Worm (Caenorhabditis elegans): ENCODE measurements around the gene nep-4.
"Not testable (repeated sequence)": the region's sequence is repeated elsewhere in the genome, so short reads cannot be mapped to it uniquely, and the experiment has no call there.

nep-4 gene

DNA sequence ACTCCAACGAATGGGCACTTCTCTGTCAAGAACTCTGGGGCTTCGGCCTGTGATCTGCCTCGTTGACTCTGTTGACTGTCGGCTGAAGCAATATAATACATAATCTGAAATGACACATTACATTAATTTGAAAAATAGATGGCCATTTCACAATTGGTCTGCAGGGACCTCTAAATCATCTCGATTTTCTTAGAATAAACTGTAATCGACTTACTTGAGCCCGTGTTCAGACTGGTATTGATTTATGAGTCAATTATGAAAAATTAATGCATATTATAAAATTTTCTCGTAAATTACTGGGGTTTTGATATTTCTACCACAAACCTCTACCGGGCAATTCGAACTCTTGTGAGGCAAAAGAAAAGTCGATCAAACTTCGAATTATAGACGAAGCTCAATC is 5.4 kb upstream of the nep-4 start, which contains the start of gene C53B7.6:
C53B7.6 (minus strand) TSS at position 101 of the 400 bp plus-strand sequence.
- not testable (repeated sequence) for TF ChIP-seq tbx-37 (GFP tag; conservative IDR thresholded peaks at IDR 0.05); hmg-4 (GFP tag; optimal IDR thresholded peaks at IDR 0.05); hmbx-1 (tag; optimal IDR thresholded peaks at IDR 0.05)

DNA sequence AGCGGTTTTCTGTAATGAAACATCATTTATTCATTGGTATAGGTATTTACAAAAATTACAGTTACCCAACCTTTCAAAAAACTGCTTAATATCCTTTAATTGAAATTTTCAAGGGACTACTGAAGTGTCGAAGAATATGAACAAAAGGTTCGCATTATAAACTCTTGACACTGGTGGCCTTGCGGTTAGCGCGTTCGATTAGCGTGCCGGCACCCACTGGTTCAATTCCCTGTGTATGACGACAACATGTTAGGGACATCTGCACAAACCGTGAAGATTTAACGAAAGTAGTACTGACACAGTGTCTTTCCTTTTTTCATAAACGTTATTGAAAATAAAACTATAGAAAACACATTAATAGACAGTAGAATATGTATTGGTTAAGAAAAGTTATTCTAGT is 4.5 kb upstream of the nep-4 start:
- TF ChIP-seq tbx-11 (GFP tag; IDR thresholded peaks at IDR 0.05) (0 out of 2 replicates have a peak, but pooled peaks have one; percentile 52), hmbx-1 (tag; optimal IDR thresholded peaks at IDR 0.05) (no peak), flt-1 (GFP tag; IDR thresholded peaks at IDR 0.05) (peak; percentile 47; the same call in 1 of the 2 replicates), hmg-4 (GFP tag; optimal IDR thresholded peaks at IDR 0.05) (peak; percentile 57), ceh-13 (GFP tag; optimal IDR thresholded peaks at IDR 0.05) (peak; percentile 27), aly-1 (tag; optimal IDR thresholded peaks at IDR 0.05) (no peak), ceh-36 (tag; optimal IDR thresholded peaks at IDR 0.05) (no peak), tbx-37 (GFP tag; conservative IDR thresholded peaks at IDR 0.05) (peak; percentile 41; the same call in 1 of the 2 replicates), sea-1 (GFP tag; conservative IDR thresholded peaks at IDR 0.05) (peak; percentile 76), scrt-1 (GFP tag; IDR thresholded peaks at IDR 0.05) (peak; percentile 60; the same call in 1 of the 2 replicates), ama-1 (optimal IDR thresholded peaks at IDR 0.05) (no peak), F13C5.2 (tag; optimal IDR thresholded peaks at IDR 0.05) (no peak)

DNA sequence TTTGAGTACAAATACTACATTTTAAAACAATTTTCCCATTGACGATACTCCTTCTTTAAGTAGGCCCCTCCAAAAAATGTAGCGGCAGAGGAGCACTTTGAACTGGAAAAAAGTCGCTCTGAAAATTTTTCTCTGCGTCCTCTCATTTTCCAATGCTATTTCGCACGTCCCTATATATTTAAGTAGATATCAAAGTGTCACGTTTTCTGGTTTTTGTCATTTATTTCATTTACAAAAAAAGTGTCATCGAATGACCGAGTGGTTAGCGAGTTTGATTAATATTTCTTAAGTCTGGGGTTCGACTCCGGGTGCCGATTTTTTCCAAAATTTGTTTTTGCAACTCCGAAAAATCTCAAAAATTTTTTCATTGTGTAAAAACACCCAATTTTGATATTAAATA is 3.7 kb upstream of the nep-4 start:
- TF ChIP-seq tra-4 (tag; optimal IDR thresholded peaks at IDR 0.05) (no peak), ets-7 (tag; optimal IDR thresholded peaks at IDR 0.05) (no peak), pes-1 (GFP tag; IDR thresholded peaks at IDR 0.05) (no peak), hmg-4 (GFP tag; optimal IDR thresholded peaks at IDR 0.05) (no peak), aly-1 (tag; optimal IDR thresholded peaks at IDR 0.05) (no peak), tbx-37 (GFP tag; conservative IDR thresholded peaks at IDR 0.05) (no peak), ama-1 (optimal IDR thresholded peaks at IDR 0.05) (no peak), tbx-11 (GFP tag; IDR thresholded peaks at IDR 0.05) (no peak), sea-1 (GFP tag; conservative IDR thresholded peaks at IDR 0.05) (no peak), ceh-13 (GFP tag; optimal IDR thresholded peaks at IDR 0.05) (no peak), F13C5.2 (tag; optimal IDR thresholded peaks at IDR 0.05) (no peak), B0310.2 (tag; optimal IDR thresholded peaks at IDR 0.05) (no peak), flt-1 (GFP tag; IDR thresholded peaks at IDR 0.05) (no peak), scrt-1 (GFP tag; IDR thresholded peaks at IDR 0.05) (no peak), ceh-36 (tag; optimal IDR thresholded peaks at IDR 0.05) (no peak), hnd-1 (tag; optimal IDR thresholded peaks at IDR 0.05) (no peak)

DNA sequence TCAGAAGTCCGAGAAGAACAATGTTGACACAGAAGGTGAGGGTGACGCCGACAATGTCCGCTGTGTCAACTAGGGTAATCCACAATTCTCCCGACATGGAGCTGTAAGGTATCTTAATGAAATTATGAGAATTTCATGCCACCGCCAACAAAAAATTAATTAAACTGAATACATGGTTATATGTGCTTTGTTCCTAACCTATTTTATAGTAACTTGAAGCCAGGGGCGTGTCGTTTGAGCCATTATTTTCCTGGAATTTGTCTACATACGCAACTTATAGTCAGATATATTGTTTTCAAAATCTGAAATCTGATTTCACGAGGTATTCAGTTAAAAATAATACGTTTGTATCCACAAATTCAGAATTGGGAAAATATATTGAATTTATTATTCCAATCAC is 2.6 kb upstream of the nep-4 start, which contains the start of gene odr-10:
odr-10 (minus strand) TSS at position 101 of the 400 bp plus-strand sequence.
- TF ChIP-seq pes-1 (GFP tag; IDR thresholded peaks at IDR 0.05) (no peak), tra-4 (tag; optimal IDR thresholded peaks at IDR 0.05) (no peak), tbx-11 (GFP tag; IDR thresholded peaks at IDR 0.05) (no peak), sea-1 (GFP tag; conservative IDR thresholded peaks at IDR 0.05) (no peak), flt-1 (GFP tag; IDR thresholded peaks at IDR 0.05) (no peak), F13C5.2 (tag; optimal IDR thresholded peaks at IDR 0.05) (no peak), aly-1 (tag; optimal IDR thresholded peaks at IDR 0.05) (no peak), ama-1 (optimal IDR thresholded peaks at IDR 0.05) (no peak), ceh-13 (GFP tag; optimal IDR thresholded peaks at IDR 0.05) (no peak), B0310.2 (tag; optimal IDR thresholded peaks at IDR 0.05) (no peak), hmbx-1 (tag; optimal IDR thresholded peaks at IDR 0.05) (no peak), ceh-36 (tag; optimal IDR thresholded peaks at IDR 0.05) (no peak)

DNA sequence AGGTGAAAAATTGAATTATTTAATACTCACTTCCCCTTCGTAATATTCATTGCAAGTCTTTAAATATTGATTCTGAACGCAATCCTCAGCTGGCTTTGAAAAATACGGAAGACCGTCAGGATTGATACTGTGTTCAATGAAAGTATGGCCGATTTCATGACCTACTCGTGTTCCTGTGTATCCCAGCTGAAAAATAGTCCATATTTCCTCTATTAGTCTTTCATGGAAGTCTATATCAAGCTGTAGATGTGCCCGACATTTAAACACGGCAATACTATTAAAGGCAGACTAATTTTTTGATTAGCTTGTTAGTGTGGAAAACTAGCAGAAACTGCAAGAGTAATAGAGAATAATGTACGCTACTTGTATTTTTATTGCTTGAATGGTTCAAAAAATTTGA is 1.7 kb downstream of the nep-4 start:
- no peak for TF ChIP-seq F13C5.2 (tag; optimal IDR thresholded peaks at IDR 0.05)
- TF ChIP-seq hmg-4 (GFP tag; optimal IDR thresholded peaks at IDR 0.05): no peak
- no peak for TF ChIP-seq pes-1 (GFP tag; IDR thresholded peaks at IDR 0.05)
- no peak for TF ChIP-seq aly-1 (tag; optimal IDR thresholded peaks at IDR 0.05)
- no peak for TF ChIP-seq ama-1 (optimal IDR thresholded peaks at IDR 0.05)
- no peak for TF ChIP-seq ceh-13 (GFP tag; optimal IDR thresholded peaks at IDR 0.05)
- no peak for TF ChIP-seq scrt-1 (GFP tag; IDR thresholded peaks at IDR 0.05)
- no peak for TF ChIP-seq tbx-11 (GFP tag; IDR thresholded peaks at IDR 0.05)
- no peak for TF ChIP-seq hnd-1 (tag; optimal IDR thresholded peaks at IDR 0.05)
- TF ChIP-seq B0310.2 (tag; optimal IDR thresholded peaks at IDR 0.05): no peak

DNA sequence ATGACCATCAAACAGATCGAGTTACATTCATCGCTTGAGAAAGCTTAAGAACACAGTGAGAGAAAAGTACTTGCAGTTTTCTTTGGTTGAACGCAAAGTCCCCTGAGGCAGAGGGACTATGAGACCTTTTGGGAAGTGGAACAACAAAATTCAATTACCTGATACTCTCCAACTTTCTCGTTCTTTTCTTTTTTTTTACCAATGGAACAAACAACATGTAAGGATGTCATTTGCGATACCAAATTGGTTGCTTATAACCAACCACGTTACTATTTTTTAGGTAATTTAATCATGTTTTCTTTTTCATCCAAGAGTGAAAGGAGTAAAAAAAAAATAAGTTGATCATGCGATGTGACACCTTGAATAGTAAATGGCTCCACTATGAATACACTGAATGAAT is 6.4 kb downstream of the nep-4 start:
- TF ChIP-seq tra-4 (tag; optimal IDR thresholded peaks at IDR 0.05) (no peak), flt-1 (GFP tag; IDR thresholded peaks at IDR 0.05) (no peak), ets-7 (tag; optimal IDR thresholded peaks at IDR 0.05) (no peak), pes-1 (GFP tag; IDR thresholded peaks at IDR 0.05) (no peak), tbx-37 (GFP tag; conservative IDR thresholded peaks at IDR 0.05) (no peak), ceh-36 (tag; optimal IDR thresholded peaks at IDR 0.05) (no peak), scrt-1 (GFP tag; IDR thresholded peaks at IDR 0.05) (no peak), hmg-4 (GFP tag; optimal IDR thresholded peaks at IDR 0.05) (no peak), ama-1 (optimal IDR thresholded peaks at IDR 0.05) (no peak), F13C5.2 (tag; optimal IDR thresholded peaks at IDR 0.05) (no peak), hnd-1 (tag; optimal IDR thresholded peaks at IDR 0.05) (no peak), B0310.2 (tag; optimal IDR thresholded peaks at IDR 0.05) (no peak), tbx-11 (GFP tag; IDR thresholded peaks at IDR 0.05) (no peak), ceh-13 (GFP tag; optimal IDR thresholded peaks at IDR 0.05) (no peak), sea-1 (GFP tag; conservative IDR thresholded peaks at IDR 0.05) (no peak), hmbx-1 (tag; optimal IDR thresholded peaks at IDR 0.05) (no peak), aly-1 (tag; optimal IDR thresholded peaks at IDR 0.05) (no peak)

DNA sequence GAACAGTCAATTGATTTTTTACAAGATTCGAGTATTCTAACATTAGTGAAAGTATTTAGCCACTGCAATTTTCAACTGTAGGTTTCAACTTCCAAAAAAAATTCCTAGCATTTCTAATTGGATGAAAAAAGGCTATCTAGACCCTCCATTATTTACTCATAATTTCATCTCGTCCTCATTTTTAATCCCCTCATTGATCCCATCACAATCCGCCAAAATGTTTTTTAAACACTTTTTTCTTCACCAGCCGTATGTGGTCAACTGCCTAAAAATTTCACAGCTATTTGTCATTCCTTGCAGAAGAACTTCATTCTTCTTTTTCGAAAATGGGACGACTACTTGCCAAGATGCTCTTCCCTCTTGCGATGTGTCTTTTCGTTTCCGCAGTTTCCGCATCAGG is 9.9 kb downstream of the nep-4 start, which contains the start of gene rig-3:
rig-3 (plus strand) TSS at position 301 of the 400 bp plus-strand sequence.
- TF ChIP-seq pes-1 (GFP tag; IDR thresholded peaks at IDR 0.05): no peak
- no peak for TF ChIP-seq aly-1 (tag; optimal IDR thresholded peaks at IDR 0.05)

DNA sequence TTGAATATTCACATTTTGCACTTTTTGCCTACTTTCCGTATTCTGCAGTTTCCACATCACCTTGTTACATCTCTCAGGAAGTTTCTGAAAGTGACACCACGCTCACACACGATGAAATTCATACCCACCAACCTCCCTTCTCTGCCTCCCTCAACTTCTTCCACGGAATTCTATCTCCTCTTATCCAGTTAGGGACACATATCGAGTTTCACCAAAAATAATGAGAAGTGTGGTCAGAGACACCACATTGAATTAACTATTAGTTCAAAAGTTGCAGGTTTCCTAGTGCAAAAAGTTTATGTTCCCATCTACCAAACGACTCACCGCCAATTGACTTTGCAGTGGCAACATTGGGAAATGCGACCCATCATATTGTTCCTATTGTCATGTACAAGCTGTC is 12.8 kb downstream of the nep-4 start:
- TF ChIP-seq F13C5.2 (tag; optimal IDR thresholded peaks at IDR 0.05): no peak
- no peak for TF ChIP-seq hmbx-1 (tag; optimal IDR thresholded peaks at IDR 0.05)
- no peak for TF ChIP-seq flt-1 (GFP tag; IDR thresholded peaks at IDR 0.05)
- TF ChIP-seq ets-7 (tag; optimal IDR thresholded peaks at IDR 0.05): no peak
- TF ChIP-seq aly-1 (tag; optimal IDR thresholded peaks at IDR 0.05): no peak
- no peak for TF ChIP-seq ama-1 (optimal IDR thresholded peaks at IDR 0.05)
- no peak for TF ChIP-seq scrt-1 (GFP tag; IDR thresholded peaks at IDR 0.05)
- no peak for TF ChIP-seq sea-1 (GFP tag; conservative IDR thresholded peaks at IDR 0.05)
- no peak for TF ChIP-seq ceh-36 (tag; optimal IDR thresholded peaks at IDR 0.05)
- no peak for TF ChIP-seq tbx-37 (GFP tag; conservative IDR thresholded peaks at IDR 0.05)
- TF ChIP-seq hmg-4 (GFP tag; optimal IDR thresholded peaks at IDR 0.05): no peak
- no peak for TF ChIP-seq hnd-1 (tag; optimal IDR thresholded peaks at IDR 0.05)
- no peak for TF ChIP-seq ceh-13 (GFP tag; optimal IDR thresholded peaks at IDR 0.05)
- no peak for TF ChIP-seq tbx-11 (GFP tag; IDR thresholded peaks at IDR 0.05)

Data from whole organism, early embryonic.